Worm (Caenorhabditis elegans) whole organism, mixed stage, embryonic: ENCODE results near the gene F40G12.6.
"Not testable (repeated sequence)": the region's sequence is repeated elsewhere in the genome, so short reads cannot be mapped to it uniquely, and the experiment has no call there.

ENCODE experiments used
- M03D4.4 ChIP-seq: sonication (generic microtip); optimal IDR thresholded peaks from 2 replicates; lab custom pipeline; 2017; ENCODE audit warnings: mild to moderate bottlenecking, missing genetic modification characterization, missing compliant biosample characterization
- bed-3 ChIP-seq: fragments of 200-800 bp; sonication (Bioruptor generic); optimal IDR thresholded peaks from 3 replicates; lab custom pipeline; 2018; ENCODE audit warnings: mild to moderate bottlenecking, missing genetic modification characterization, moderate library complexity, missing compliant biosample characterization
- blmp-1 ChIP-seq: fragments of 150-350 bp; optimal IDR thresholded peaks from 2 replicates; lab custom pipeline; 2014; ENCODE audit warnings: missing biosample characterization, missing genetic modification characterization
- ceh-43 ChIP-seq: fragments of 200-800 bp; sonication (Bioruptor generic); optimal IDR thresholded peaks from 2 replicates; lab custom pipeline; 2018; ENCODE audit warnings: mild to moderate bottlenecking, missing genetic modification characterization, moderate library complexity, missing compliant biosample characterization
- ces-1 ChIP-seq: fragments of 150-350 bp; optimal IDR thresholded peaks from 2 replicates; lab custom pipeline; 2014; ENCODE audit warnings: missing biosample characterization, missing genetic modification reagents, missing genetic modification characterization
- cnd-1 ChIP-seq: fragments of 200-800 bp; sonication (Bioruptor generic); optimal IDR thresholded peaks from 2 replicates; lab custom pipeline; 2018; ENCODE audit warnings: mild to moderate bottlenecking, missing genetic modification characterization, missing compliant biosample characterization
- drap-1 ChIP-seq: fragments of 200-800 bp; sonication (Bioruptor generic); optimal IDR thresholded peaks from 3 replicates; lab custom pipeline; 2018; ENCODE audit warnings: mild to moderate bottlenecking, missing genetic modification characterization, missing compliant biosample characterization
- elt-1 ChIP-seq: sonication (generic microtip); optimal IDR thresholded peaks from 2 replicates; lab custom pipeline; 2017; ENCODE audit warnings: missing genetic modification characterization, mild to moderate bottlenecking, missing compliant biosample characterization, antibody characterized with exemption, moderate library complexity, borderline replicate concordance; ENCODE audit not compliant: insufficient read depth
- flh-1 ChIP-seq: fragments of 200-800 bp; sonication (Bioruptor generic); optimal IDR thresholded peaks from 2 replicates; lab custom pipeline; 2018; ENCODE audit warnings: mild to moderate bottlenecking, missing genetic modification characterization, moderate library complexity, missing compliant biosample characterization
- ham-2 ChIP-seq: fragments of 200-800 bp; sonication (Bioruptor generic); optimal IDR thresholded peaks from 2 replicates; lab custom pipeline; 2018; ENCODE audit warnings: mild to moderate bottlenecking, missing genetic modification characterization, missing compliant biosample characterization
- hlh-1 ChIP-seq: fragments of 150-350 bp; optimal IDR thresholded peaks from 2 replicates; lab custom pipeline; 2014; ENCODE audit warnings: missing biosample characterization, missing genetic modification reagents, missing genetic modification characterization
- lin-13 ChIP-seq: fragments of 150-350 bp; optimal IDR thresholded peaks from 2 replicates; lab custom pipeline; 2014; ENCODE audit warnings: missing biosample characterization, missing genetic modification characterization
- lin-32 ChIP-seq: fragments of 200-800 bp; sonication (Bioruptor generic); optimal IDR thresholded peaks from 2 replicates; lab custom pipeline; 2018; ENCODE audit warnings: mild to moderate bottlenecking, missing genetic modification characterization, missing compliant biosample characterization
- lsy-2 ChIP-seq: fragments of 150-350 bp; optimal IDR thresholded peaks from 2 replicates; lab custom pipeline; 2014; ENCODE audit warnings: missing biosample characterization, missing genetic modification characterization
- mab-5 ChIP-seq: fragments of 150-350 bp; optimal IDR thresholded peaks from 2 replicates; lab custom pipeline; 2014; ENCODE audit warnings: missing biosample characterization, missing genetic modification characterization
- mep-1 ChIP-seq: fragments of 150-350 bp; optimal IDR thresholded peaks from 2 replicates; lab custom pipeline; 2017; ENCODE audit warnings: missing biosample characterization, missing genetic modification reagents, missing genetic modification characterization, inconsistent platforms
- mls-2 ChIP-seq: sonication (generic microtip); optimal IDR thresholded peaks from 2 replicates; lab custom pipeline; 2016; ENCODE audit warnings: mild to moderate bottlenecking, missing genetic modification characterization, moderate library complexity, missing compliant biosample characterization
- nhr-12 ChIP-seq: fragments of 150-350 bp; optimal IDR thresholded peaks from 2 replicates; lab custom pipeline; 2014; ENCODE audit warnings: missing biosample characterization, missing genetic modification characterization
- nhr-2 ChIP-seq: fragments of 150-350 bp; optimal IDR thresholded peaks from 2 replicates; lab custom pipeline; 2014; ENCODE audit warnings: missing biosample characterization, missing genetic modification characterization
- nhr-28 ChIP-seq: fragments of 150-350 bp; optimal IDR thresholded peaks from 2 replicates; lab custom pipeline; 2014; ENCODE audit warnings: missing biosample characterization, missing genetic modification characterization
- nhr-76 ChIP-seq: sonication (generic microtip); optimal IDR thresholded peaks from 2 replicates; lab custom pipeline; 2017; ENCODE audit warnings: missing biosample characterization, missing genetic modification characterization
- pha-4 ChIP-seq: fragments of 150-350 bp; optimal IDR thresholded peaks from 2 replicates; lab custom pipeline; 2018; ENCODE audit warnings: missing biosample characterization, missing genetic modification reagents, missing genetic modification characterization
- snpc-4 ChIP-seq: fragments of 150-350 bp; optimal IDR thresholded peaks from 2 replicates; lab custom pipeline; 2014; ENCODE audit warnings: missing biosample characterization, missing genetic modification characterization
- sptf-1 ChIP-seq: sonication (generic microtip); optimal IDR thresholded peaks from 2 replicates; lab custom pipeline; 2017; ENCODE audit warnings: mild to moderate bottlenecking, missing genetic modification characterization, moderate library complexity, missing compliant biosample characterization
- tbx-8 ChIP-seq: fragments of 200-800 bp; sonication (Bioruptor generic); optimal IDR thresholded peaks from 2 replicates; lab custom pipeline; 2018; ENCODE audit warnings: mild to moderate bottlenecking, missing genetic modification characterization, moderate library complexity, missing compliant biosample characterization
- unc-39 ChIP-seq: fragments of 150-350 bp; optimal IDR thresholded peaks from 2 replicates; lab custom pipeline; 2014; ENCODE audit warnings: missing biosample characterization, missing genetic modification characterization
- unc-62 ChIP-seq: fragments of 150-350 bp; optimal IDR thresholded peaks from 2 replicates; lab custom pipeline; 2014; ENCODE audit warnings: missing biosample characterization, missing genetic modification reagents, missing genetic modification characterization
- zip-8 ChIP-seq: fragments of 150-350 bp; optimal IDR thresholded peaks from 2 replicates; lab custom pipeline; 2014; ENCODE audit warnings: missing biosample characterization, missing genetic modification characterization
- ztf-11 ChIP-seq: fragments of 150-350 bp; optimal IDR thresholded peaks from 2 replicates; lab custom pipeline; 2014; ENCODE audit warnings: missing biosample characterization, missing genetic modification characterization

The F40G12.6 gene

ce11 chrV:14309632-14310031, 36.7 kb upstream of the F40G12.6 start, which contains the start of gene F14D7.14:
TSS of gene F14D7.14 (plus strand) at chrV:14309932.
- TF ChIP-seq nhr-76; blmp-1; flh-1 (GFP tag; lab: Kevin White, UChicago): not testable (repeated sequence)

ce11 chrV:14308164-14308563, 35.2 kb upstream of the F40G12.6 start, which contains the start of gene spig-5:
TSS of gene spig-5 (plus strand) at chrV:14308464.
- not testable (repeated sequence) for TF ChIP-seq elt-1 (tag; lab: Kevin White, UChicago); sptf-1; nhr-28 (tag; lab: Kevin White, UChicago)

ce11 chrV:14306771-14307170, 33.9 kb upstream of the F40G12.6 start, which contains the start of gene spig-4:
TSS of gene spig-4 (minus strand) at chrV:14306871.
- not testable (repeated sequence) for TF ChIP-seq M03D4.4 (tag; lab: Kevin White, UChicago); lsy-2; mab-5 (tag; lab: Kevin White, UChicago)

ce11 chrV:14301076-14301475, 28.2 kb upstream of the F40G12.6 start, which contains the start of gene F14D7.6:
TSS of gene F14D7.6 (plus strand) at chrV:14301413.
- no peak for TF ChIP-seq ham-2
- TF ChIP-seq mls-2 (tag; lab: Kevin White, UChicago), result no peak
- no peak for TF ChIP-seq hlh-1 (tag; lab: Kevin White, UChicago)
- no peak for TF ChIP-seq unc-62 (GFP tag; lab: Kevin White, UChicago)

ce11 chrV:14299569-14300064, 26.7 kb upstream of the F40G12.6 start, which contains the start of the genes spig-3 and F14D7.12:
TSS of gene spig-3 (minus strand) at chrV:14299669.
TSS of gene F14D7.12 (plus strand) at chrV:14300014.
- no peak for TF ChIP-seq elt-1 (tag; lab: Kevin White, UChicago)

- TF ChIP-seq tbx-8 (GFP tag; lab: Kevin White, UChicago) (no peak), unc-39 (tag; lab: Kevin White, UChicago) (no peak), ces-1 (GFP tag; lab: Kevin White, UChicago) (no peak), drap-1 (GFP tag; lab: Kevin White, UChicago) (no peak), sptf-1 (no peak), cnd-1 (tag; lab: Kevin White, UChicago) (no peak), pha-4 (tag; lab: Kevin White, UChicago) (no peak), elt-1 (tag; lab: Kevin White, UChicago) (no peak), blmp-1 (no peak), lin-13 (tag; lab: Kevin White, UChicago) (no peak), lin-32 (GFP tag; lab: Kevin White, UChicago) (no peak), unc-62 (GFP tag; lab: Kevin White, UChicago) (no peak)
Observed at ce11 chrV:14296499-14296898, 23.6 kb upstream of the F40G12.6 start, which contains the start of gene F14D7.3. TSS of gene F14D7.3 (plus strand) at chrV:14296799.

ce11 chrV:14294396-14294795, 21.5 kb upstream of the F40G12.6 start, which contains the start of gene F14D7.9:
TSS of gene F14D7.9 (plus strand) at chrV:14294696.
- TF ChIP-seq nhr-12 (tag; lab: Kevin White, UChicago) (no peak), pha-4 (tag; lab: Kevin White, UChicago) (no peak), bed-3 (GFP tag; lab: Kevin White, UChicago) (no peak), ceh-43 (GFP tag; lab: Kevin White, UChicago) (no peak), blmp-1 (no peak), snpc-4 (tag; lab: Kevin White, UChicago) (no peak), zip-8 (no peak), ham-2 (no peak), unc-62 (GFP tag; lab: Kevin White, UChicago) (no peak), M03D4.4 (tag; lab: Kevin White, UChicago) (no peak), flh-1 (GFP tag; lab: Kevin White, UChicago) (no peak), mls-2 (tag; lab: Kevin White, UChicago) (no peak), mep-1 (tag; lab: Kevin White, UChicago) (no peak), ztf-11 (tag; lab: Kevin White, UChicago) (no peak), nhr-2 (tag; lab: Kevin White, UChicago) (no peak)
